Fruit fly (Drosophila melanogaster): Measurements from ENCODE around the gene Pex12.

Gene Pex12

DNA sequence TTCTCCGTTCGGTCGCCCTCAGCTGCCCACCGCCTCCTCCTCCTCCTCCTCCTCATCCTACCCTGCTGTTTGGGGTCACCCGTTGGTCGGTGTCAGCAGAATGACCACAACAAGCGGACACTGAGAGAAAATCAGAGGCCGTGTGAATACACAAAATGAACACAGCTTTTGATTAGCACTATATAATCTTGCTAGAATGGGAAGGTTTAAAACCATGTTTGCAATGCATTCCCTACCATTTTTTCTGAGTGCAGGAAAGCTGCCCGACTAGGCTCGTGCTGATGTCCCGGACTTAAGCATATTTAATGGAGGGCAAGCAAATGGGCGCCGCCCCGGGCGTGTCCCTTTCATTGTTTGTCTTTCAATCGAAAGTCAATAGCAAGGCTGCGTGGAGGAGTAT, 34.9 kb upstream of the Pex12 start (continued):
- TF ChIP-seq ap (GFP tag; IDR thresholded peaks at IDR 0.05), result no peak
- TF ChIP-seq sob (GFP tag; IDR thresholded peaks at IDR 0.05), result no peak
- no peak for TF ChIP-seq dan (GFP tag; IDR thresholded peaks at IDR 0.05)

DNA sequence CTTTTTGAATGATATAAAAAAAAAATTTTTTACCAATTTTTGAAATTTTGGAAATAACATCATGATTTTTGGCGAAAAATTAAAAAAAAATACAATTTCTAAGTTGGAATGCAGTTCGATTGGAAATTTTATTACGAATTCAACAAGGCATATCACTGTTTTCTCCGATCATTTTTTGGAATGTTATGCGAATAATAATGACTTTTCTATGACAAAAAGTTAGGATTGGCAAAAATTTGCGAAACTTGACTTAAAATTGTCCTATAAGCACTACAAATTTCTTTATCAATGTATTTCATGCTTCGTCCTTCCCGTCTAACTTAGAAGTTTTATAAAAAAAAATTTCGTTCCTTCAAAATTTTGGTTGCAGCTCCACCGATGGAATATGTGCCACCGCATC, 31.8 kb upstream of the Pex12 start, which contains the start of gene CG3544:
Gene CG3544 (plus strand): TSS at position 301 of the 400 bp plus-strand sequence.
- no peak for TF ChIP-seq Nf-YB (GFP tag; optimal IDR thresholded peaks at IDR 0.05)

DNA sequence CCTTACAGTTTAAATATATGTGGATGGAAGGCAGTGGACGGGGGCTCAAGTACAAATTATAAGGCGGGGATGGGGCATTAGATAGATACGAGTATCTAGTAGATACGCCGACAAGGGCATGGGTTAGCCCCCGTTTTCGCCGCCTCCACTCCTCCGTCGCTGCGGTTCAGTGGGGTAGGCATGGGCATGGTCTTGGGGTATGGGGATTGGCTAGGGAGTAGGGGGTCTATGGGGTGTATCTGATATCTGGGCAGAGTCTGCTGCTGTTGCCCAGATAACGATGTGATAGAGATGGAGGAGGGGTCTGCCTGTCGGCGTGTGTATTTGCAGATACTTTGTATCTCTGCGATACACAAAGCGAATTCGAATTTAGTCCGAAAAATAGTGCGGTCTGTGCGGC, 25.8 kb upstream of the Pex12 start:
- TF ChIP-seq pros (GFP tag; optimal IDR thresholded peaks at IDR 0.05) (no peak), Mad (GFP tag; optimal IDR thresholded peaks at IDR 0.05) (no peak), Dip3 (GFP tag; optimal IDR thresholded peaks at IDR 0.05) (no peak), CG12659 (GFP tag; optimal IDR thresholded peaks at IDR 0.05) (no peak), Hr78 (GFP tag; optimal IDR thresholded peaks at IDR 0.05) (peak in 1 of 2 experiments; percentile 49), HLHmδ (GFP tag; optimal IDR thresholded peaks at IDR 0.05) (no peak), sug (tag; optimal IDR thresholded peaks at IDR 0.05) (peak; percentile 55), CG7357 (GFP tag; IDR thresholded peaks at IDR 0.05) (no peak), chm (GFP tag; IDR thresholded peaks at IDR 0.05) (no peak), tna (GFP tag; IDR thresholded peaks at IDR 0.05; ENCODE audit: partially characterized antibody) (no peak), HLH4C (GFP tag; IDR thresholded peaks at IDR 0.05; ENCODE audit: partially characterized antibody) (no peak), run (tag; optimal IDR thresholded peaks at IDR 0.05) (no peak), sob (GFP tag; IDR thresholded peaks at IDR 0.05) (peak; percentile 41; the same call in 1 of the 2 replicates), tll (GFP tag; optimal IDR thresholded peaks at IDR 0.05) (no peak), Rx (GFP tag; IDR thresholded peaks at IDR 0.05) (no peak), CG16779 (GFP tag; IDR thresholded peaks at IDR 0.05) (no peak), CG10543 (GFP tag; optimal IDR thresholded peaks at IDR 0.05) (peak; percentile 38), CG34376 (GFP tag; optimal IDR thresholded peaks at IDR 0.05) (no peak), lab (GFP tag; optimal IDR thresholded peaks at IDR 0.05) (peak; percentile 43), Hr39 (optimal IDR thresholded peaks at IDR 0.05) (no peak), CG10654 (GFP tag; optimal IDR thresholded peaks at IDR 0.05) (no peak), zen2 (GFP tag; IDR thresholded peaks at IDR 0.05; ENCODE audit: partially characterized antibody) (no peak), CG9437 (GFP tag; optimal IDR thresholded peaks at IDR 0.05) (no peak), nau (GFP tag; optimal IDR thresholded peaks at IDR 0.05) (no peak), HHEX (GFP tag; optimal IDR thresholded peaks at IDR 0.05) (no peak), pita (GFP tag; optimal IDR thresholded peaks at IDR 0.05) (no peak), rib (GFP tag; IDR thresholded peaks at IDR 0.05) (0 out of 2 replicates have a peak, but pooled peaks have one; percentile 14), CG8290 (GFP tag; optimal IDR thresholded peaks at IDR 0.05) (no peak), CG8290 (tag; optimal IDR thresholded peaks at IDR 0.05) (peak in 1 of 2 experiments; percentile 9), CG17359 (tag; optimal IDR thresholded peaks at IDR 0.05) (no peak), mirr (GFP tag; optimal IDR thresholded peaks at IDR 0.05) (peak; percentile 75), CG10209 (GFP tag; optimal IDR thresholded peaks at IDR 0.05) (no peak), shn (GFP tag; optimal IDR thresholded peaks at IDR 0.05) (no peak), CG17829 (tag; optimal IDR thresholded peaks at IDR 0.05) (no peak), Adf1 (GFP tag; IDR thresholded peaks at IDR 0.05) (peak; percentile 30; the same call in 1 of the 2 replicates), fd102C (GFP tag; optimal IDR thresholded peaks at IDR 0.05) (no peak), Side (GFP tag; optimal IDR thresholded peaks at IDR 0.05) (no peak), CG4282 (GFP tag; optimal IDR thresholded peaks at IDR 0.05) (no peak), CG10959 (GFP tag; IDR thresholded peaks at IDR 0.05) (no peak), CG12769 (tag; optimal IDR thresholded peaks at IDR 0.05) (no peak), Optix (GFP tag; IDR thresholded peaks at IDR 0.05) (no peak), CG12391 (tag; optimal IDR thresholded peaks at IDR 0.05) (no peak), dpn (GFP tag; optimal IDR thresholded peaks at IDR 0.05) (no peak), zfh1 (GFP tag; IDR thresholded peaks at IDR 0.05) (no peak)
